Fruit fly (Drosophila melanogaster): ENCODE data around the gene CG42680.
A peak's percentile ranks its signal among the peaks of the same experiment; 100 is the strongest.

The CG42680 gene

DNA sequence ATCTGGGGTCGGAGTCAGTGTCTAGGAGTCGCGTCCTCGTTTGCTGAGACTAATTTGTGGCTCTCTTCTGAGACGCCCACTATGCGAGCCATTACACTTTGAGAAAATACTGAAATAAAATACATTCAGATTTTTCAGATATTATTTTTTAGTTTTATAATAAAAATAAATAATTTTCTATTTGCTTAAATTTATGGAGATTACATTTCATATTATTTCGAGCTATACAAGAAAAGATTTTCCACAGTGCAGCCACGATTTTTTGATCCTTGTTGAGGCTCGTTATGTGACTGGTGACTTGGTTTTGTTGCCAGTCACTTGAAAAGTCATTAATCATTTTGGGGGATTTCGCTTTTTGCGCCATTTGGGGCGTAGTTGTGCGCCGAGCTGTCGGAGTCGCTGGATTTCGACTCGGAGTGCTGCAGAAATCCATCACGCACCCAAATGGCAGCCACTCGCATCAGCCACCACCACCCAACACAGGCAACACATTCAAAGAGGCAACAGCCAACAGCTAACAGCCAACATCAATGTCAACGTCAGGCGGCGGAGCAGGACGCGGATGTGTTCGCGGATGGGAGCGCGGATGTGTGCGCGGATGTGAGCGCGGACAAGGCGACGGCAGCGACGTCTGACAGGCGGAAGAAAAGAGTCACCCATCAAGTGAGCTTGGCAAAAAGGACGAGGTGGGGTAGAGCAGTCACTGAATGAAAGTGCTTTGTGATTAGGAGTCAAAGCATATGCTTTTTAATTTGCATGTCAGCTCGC lies 1.1 kb downstream of the CG42680 start (continued):
- TF ChIP-seq hkb (optimal IDR thresholded peaks at IDR 0.05) (no peak), hkb (GFP tag; IDR thresholded peaks at IDR 0.05) (peak; percentile 30; the same call in 1 of the 2 replicates), CG30403 (GFP tag; optimal IDR thresholded peaks at IDR 0.05) (peak; percentile 22), stc (GFP tag; IDR thresholded peaks at IDR 0.05) (no peak), CG9727 (GFP tag; optimal IDR thresholded peaks at IDR 0.05) (peak; percentile 61), CG11398 (GFP tag; optimal IDR thresholded peaks at IDR 0.05) (no peak), Oli (tag; optimal IDR thresholded peaks at IDR 0.05) (peak; percentile 29), oc (tag; optimal IDR thresholded peaks at IDR 0.05) (peak; percentile 6), CG8924 (tag; optimal IDR thresholded peaks at IDR 0.05) (peak; percentile 22), CG13775 (GFP tag; optimal IDR thresholded peaks at IDR 0.05) (peak; percentile 97), CG17829 (tag; optimal IDR thresholded peaks at IDR 0.05) (peak; percentile 1)

- TF ChIP-seq zen (tag; optimal IDR thresholded peaks at IDR 0.05) = peak; percentile 67
- no peak for TF ChIP-seq hkb (optimal IDR thresholded peaks at IDR 0.05)
- TF ChIP-seq hkb (GFP tag; IDR thresholded peaks at IDR 0.05) = 0 out of 2 replicates have a peak, but pooled peaks have one; percentile 7
- no peak for TF ChIP-seq pho (GFP tag; optimal IDR thresholded peaks at IDR 0.05)
- TF ChIP-seq CG7357 (GFP tag; IDR thresholded peaks at IDR 0.05) = 0 out of 3 replicates have a peak, but pooled peaks have one; percentile 19
- TF ChIP-seq wek (GFP tag; optimal IDR thresholded peaks at IDR 0.05) = no peak
- TF ChIP-seq chm (GFP tag; IDR thresholded peaks at IDR 0.05) = no peak
- TF ChIP-seq abd-A (tag; optimal IDR thresholded peaks at IDR 0.05) = peak; percentile 33
- TF ChIP-seq CG3163 (GFP tag; optimal IDR thresholded peaks at IDR 0.05) = no peak
- TF ChIP-seq CG1832 (GFP tag; optimal IDR thresholded peaks at IDR 0.05) = peak; percentile 86
- TF ChIP-seq Bgb (GFP tag; IDR thresholded peaks at IDR 0.05; ENCODE audit: partially characterized antibody) = peak; percentile 25; the same call in 1 of the 2 replicates
- no peak for TF ChIP-seq en (GFP tag; optimal IDR thresholded peaks at IDR 0.05)
- TF ChIP-seq lab (GFP tag; optimal IDR thresholded peaks at IDR 0.05) = peak; percentile 66
- peak; percentile 29 for TF ChIP-seq hth (optimal IDR thresholded peaks at IDR 0.05)
- peak; percentile 4 for TF ChIP-seq Abd-B (GFP tag; optimal IDR thresholded peaks at IDR 0.05)
- peak; percentile 21 for TF ChIP-seq mirr (GFP tag; optimal IDR thresholded peaks at IDR 0.05)
- TF ChIP-seq CG4328 (GFP tag; optimal IDR thresholded peaks at IDR 0.05) = peak; percentile 12
- TF ChIP-seq Taf1 (GFP tag; IDR thresholded peaks at IDR 0.05) = no peak
- peak; percentile 33 for TF ChIP-seq Deaf1 (tag; optimal IDR thresholded peaks at IDR 0.05)
- TF ChIP-seq CG12236 (GFP tag; optimal IDR thresholded peaks at IDR 0.05) = no peak
- no peak for TF ChIP-seq CG6791 (GFP tag; IDR thresholded peaks at IDR 0.05; ENCODE audit: partially characterized antibody)
- 0 out of 2 replicates have a peak, but pooled peaks have one; percentile 25 for TF ChIP-seq CG10321 (GFP tag; IDR thresholded peaks at IDR 0.05)
- TF ChIP-seq CG7745 (tag; optimal IDR thresholded peaks at IDR 0.05) = peak; percentile 84
- TF ChIP-seq sd (tag; optimal IDR thresholded peaks at IDR 0.05) = peak; percentile 30
- no peak for TF ChIP-seq CG3407 (GFP tag; optimal IDR thresholded peaks at IDR 0.05)
- TF ChIP-seq Awh (GFP tag; IDR thresholded peaks at IDR 0.05) = peak; percentile 95
- TF ChIP-seq so (GFP tag; IDR thresholded peaks at IDR 0.05) = no peak
- peak; percentile 18; the same call in 1 of the 3 replicates for TF ChIP-seq ci (GFP tag; IDR thresholded peaks at IDR 0.05)
- peak; percentile 37 for TF ChIP-seq gsb-n (tag; optimal IDR thresholded peaks at IDR 0.05)
- peak; percentile 87 for TF ChIP-seq CTCF (GFP tag; optimal IDR thresholded peaks at IDR 0.05)
- TF ChIP-seq Dll (GFP tag; IDR thresholded peaks at IDR 0.05; ENCODE audit: partially characterized antibody) = 0 out of 4 replicates have a peak, but pooled peaks have one; percentile 31
- peak; percentile 17 for TF ChIP-seq Jarid2 (GFP tag; optimal IDR thresholded peaks at IDR 0.05)
- peak; percentile 71 for TF ChIP-seq crol (GFP tag; IDR thresholded peaks at IDR 0.05)
- peak; percentile 7 for TF ChIP-seq sens (GFP tag)
- peak; percentile 93 for TF ChIP-seq oc (tag; optimal IDR thresholded peaks at IDR 0.05)
- TF ChIP-seq gcm (GFP tag; optimal IDR thresholded peaks at IDR 0.05) = peak; percentile 20
- peak; percentile 18; the same call in 1 of the 3 replicates for TF ChIP-seq otp (GFP tag; IDR thresholded peaks at IDR 0.05)
- TF ChIP-seq Vsx1 (GFP tag; optimal IDR thresholded peaks at IDR 0.05) = peak; percentile 59
These were observed 7.1 kb downstream of the CG42680 start for dm6 chr2L:14580693-14581572.
